Worm (Caenorhabditis elegans) whole organism, early embryonic: ENCODE data around the gene scl-2.

Experiments used
- B0310.2 ChIP-seq: sonication (generic microtip); optimal IDR thresholded peaks from 2 replicates; lab custom pipeline; 2016; ENCODE audit warnings: mild to moderate bottlenecking, missing genetic modification characterization, missing compliant biosample characterization
- F13C5.2 ChIP-seq: sonication (generic microtip); optimal IDR thresholded peaks from 2 replicates; lab custom pipeline; 2017; ENCODE audit warnings: mild to moderate bottlenecking, missing genetic modification characterization, inconsistent platforms, missing compliant biosample characterization
- aly-1 ChIP-seq: sonication (generic microtip); optimal IDR thresholded peaks from 2 replicates; lab custom pipeline; 2016; ENCODE audit warnings: missing genetic modification characterization, missing compliant biosample characterization
- ama-1 ChIP-seq: fragments of 150-350 bp; optimal IDR thresholded peaks from 2 replicates; lab custom pipeline; 2014
- ceh-13 ChIP-seq: fragments of 200-800 bp; sonication (Bioruptor generic); optimal IDR thresholded peaks from 2 replicates; lab custom pipeline; 2018; ENCODE audit warnings: mild to moderate bottlenecking, missing genetic modification characterization, missing compliant biosample characterization
- ceh-36 ChIP-seq: sonication (generic microtip); optimal IDR thresholded peaks from 2 replicates; lab custom pipeline; 2016; ENCODE audit warnings: missing genetic modification characterization, inconsistent platforms, missing compliant biosample characterization
- ets-7 ChIP-seq: sonication (generic microtip); optimal IDR thresholded peaks from 2 replicates; lab custom pipeline; 2016; ENCODE audit warnings: missing genotype, missing genetic modification characterization, missing compliant biosample characterization
- flt-1 ChIP-seq: fragments of 200-800 bp; sonication (Bioruptor generic); IDR thresholded peaks from 2 replicates; pipeline ENCODE4 v1.3.6; 2022; ENCODE audit warnings: missing genetic modification characterization, missing compliant biosample characterization
- hmbx-1 ChIP-seq: sonication (generic microtip); optimal IDR thresholded peaks from 2 replicates; lab custom pipeline; 2016; ENCODE audit warnings: mild to moderate bottlenecking, missing genetic modification characterization, missing compliant biosample characterization
- hmg-4 ChIP-seq: fragments of 200-800 bp; sonication (Bioruptor generic); optimal IDR thresholded peaks from 2 replicates; lab custom pipeline; 2018; ENCODE audit warnings: mild to moderate bottlenecking, missing genetic modification characterization, missing compliant biosample characterization
- hnd-1 ChIP-seq: sonication (generic microtip); optimal IDR thresholded peaks from 2 replicates; lab custom pipeline; 2016; ENCODE audit warnings: missing genetic modification characterization, missing compliant biosample characterization
- pes-1 ChIP-seq: fragments of 200-800 bp; sonication (Bioruptor generic); IDR thresholded peaks from 2 replicates; pipeline ENCODE4 v1.3.6; 2022; ENCODE audit warnings: missing genetic modification reagents, missing genetic modification characterization, missing compliant biosample characterization
- scrt-1 ChIP-seq: fragments of 200-800 bp; sonication (Bioruptor generic); IDR thresholded peaks from 2 replicates; pipeline ENCODE4 v1.3.6; 2022; ENCODE audit warnings: missing genetic modification characterization, missing compliant biosample characterization
- sea-1 ChIP-seq: fragments of 200-800 bp; sonication (Bioruptor generic); conservative IDR thresholded peaks from 2 replicates; pipeline ENCODE4 v1.3.6; 2022; ENCODE audit warnings: missing genetic modification characterization, missing compliant biosample characterization
- tbx-11 ChIP-seq: fragments of 200-800 bp; sonication (Bioruptor generic); IDR thresholded peaks from 2 replicates; pipeline ENCODE4 v1.3.6; 2022; ENCODE audit warnings: missing genetic modification characterization, missing compliant biosample characterization
- tbx-37 ChIP-seq: fragments of 200-800 bp; sonication (Bioruptor generic); conservative IDR thresholded peaks from 2 replicates; pipeline ENCODE4 v1.3.6; 2022; ENCODE audit warnings: missing genetic modification reagents, missing genetic modification characterization, missing compliant biosample characterization
- tra-4 ChIP-seq: sonication (generic microtip); optimal IDR thresholded peaks from 2 replicates; lab custom pipeline; 2017; ENCODE audit warnings: missing genetic modification characterization, missing compliant biosample characterization

Gene scl-2

DNA sequence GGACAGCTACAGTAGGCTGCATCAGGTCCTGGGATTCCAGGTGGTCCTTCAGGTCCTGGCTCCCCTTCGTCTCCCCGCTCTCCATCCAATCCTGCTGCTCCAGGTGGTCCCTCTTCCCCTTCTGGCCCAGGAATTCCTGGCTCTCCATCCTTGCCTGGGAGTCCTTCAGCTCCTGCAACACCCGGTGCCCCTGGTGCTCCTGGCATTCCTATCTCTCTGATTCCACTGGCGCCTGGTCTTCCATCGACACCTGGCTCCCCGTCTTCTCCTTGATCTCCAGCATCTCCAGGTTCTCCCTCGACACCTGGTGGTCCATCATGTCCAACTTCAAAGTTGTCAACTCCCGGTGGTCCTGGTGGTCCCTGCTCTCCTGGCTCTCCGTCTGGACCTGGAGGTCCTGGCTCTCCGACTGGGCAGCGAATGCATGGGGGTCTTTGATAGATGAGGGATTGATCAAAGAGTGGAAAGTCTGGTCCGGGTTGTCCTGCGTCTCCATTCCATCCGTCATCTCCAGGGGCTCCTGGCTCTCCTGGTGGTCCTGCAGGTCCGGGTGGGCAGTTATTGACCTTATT, 32.2 kb downstream of the scl-2 start:
- no peak for TF ChIP-seq sea-1 (GFP tag; lab: Robert Waterston, UW)
- TF ChIP-seq hmg-4 (GFP tag; lab: Kevin White, UChicago) = peak; percentile 42

DNA sequence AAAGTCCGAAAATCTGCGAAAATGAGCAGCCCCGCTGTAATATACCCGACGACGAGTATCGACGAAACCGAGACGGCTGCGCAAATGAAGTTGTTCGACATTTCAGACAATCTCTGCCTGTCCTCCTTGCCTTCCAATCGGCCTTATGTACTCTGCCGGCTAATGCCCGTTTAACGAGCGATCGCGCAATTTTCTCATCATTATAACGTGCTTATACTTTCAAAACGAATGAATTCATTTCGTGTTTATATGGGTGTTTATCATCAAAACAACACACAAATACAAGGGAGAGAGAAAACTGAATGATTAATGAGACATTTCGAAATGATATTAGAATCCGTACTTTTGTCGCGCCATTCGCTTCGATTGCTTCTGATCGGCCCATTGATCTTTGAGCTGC, 33.5 kb downstream of the scl-2 start, which contains the start of gene col-132:
TSS of gene col-132 (minus strand) at position 101 of the 400 bp plus-strand sequence.
- TF ChIP-seq pes-1 (no peak), flt-1 (GFP tag; lab: Robert Waterston, UW) (no peak), aly-1 (tag; lab: Kevin White, UChicago) (no peak), ceh-13 (no peak), hmbx-1 (tag; lab: Kevin White, UChicago) (no peak), F13C5.2 (tag; lab: Kevin White, UChicago) (no peak), ama-1 (lab: Kevin White, UChicago) (no peak), tra-4 (tag; lab: Kevin White, UChicago) (no peak), scrt-1 (GFP tag; lab: Robert Waterston, UW) (no peak), B0310.2 (tag; lab: Kevin White, UChicago) (no peak), hmg-4 (GFP tag; lab: Kevin White, UChicago) (no peak), ets-7 (tag; lab: Kevin White, UChicago) (no peak), hnd-1 (tag; lab: Kevin White, UChicago) (no peak), sea-1 (GFP tag; lab: Robert Waterston, UW) (no peak), tbx-11 (GFP tag; lab: Robert Waterston, UW) (no peak)

DNA sequence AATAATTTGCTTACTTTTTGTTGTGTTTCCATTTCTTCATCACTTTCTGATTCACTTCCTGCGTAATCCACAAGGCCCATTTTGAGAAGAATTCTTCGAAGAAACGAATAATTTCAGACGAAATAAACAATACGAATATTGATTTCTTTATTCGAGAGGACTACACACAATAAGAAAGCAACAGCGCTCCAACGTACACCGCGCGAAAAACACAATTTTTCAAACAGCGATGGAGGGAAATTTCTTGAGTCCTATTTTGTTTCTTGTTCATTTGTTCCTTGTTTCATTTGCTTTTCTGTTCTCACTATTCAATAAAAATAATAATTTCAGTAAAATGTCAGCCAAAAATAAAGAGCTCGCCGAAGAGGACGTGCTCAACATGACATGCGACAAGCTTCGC, 36.2 kb downstream of the scl-2 start, which contains the start of the genes prcc-1 and C39E9.12:
TSS of gene prcc-1 (minus strand) at position 119 of the 400 bp plus-strand sequence.
TSS of gene C39E9.12 (plus strand) at position 331 of the 400 bp plus-strand sequence.
- TF ChIP-seq ets-7 (tag; lab: Kevin White, UChicago) = no peak
- TF ChIP-seq tbx-37 = no peak
- no peak for TF ChIP-seq flt-1 (GFP tag; lab: Robert Waterston, UW)

DNA sequence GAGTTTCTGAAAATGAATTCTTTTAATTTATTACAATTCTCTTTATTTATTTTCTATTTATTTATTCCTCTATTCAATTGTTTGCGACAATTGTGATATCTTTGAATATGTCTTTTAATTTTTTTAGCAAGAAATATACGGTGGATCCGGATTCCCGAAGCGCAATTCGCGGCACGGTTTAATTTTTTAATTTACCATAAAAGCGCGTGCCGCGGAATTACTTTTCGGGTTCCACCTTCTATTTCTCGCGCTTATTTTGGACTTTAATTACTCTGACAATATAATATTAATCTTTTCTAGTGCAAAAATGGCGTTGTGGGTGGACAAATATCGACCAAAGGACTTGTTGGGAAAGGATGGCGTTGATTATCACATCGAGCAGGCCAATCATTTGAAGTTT, 38.0 kb downstream of the scl-2 start, which contains the start of gene rfc-3:
TSS of gene rfc-3 (plus strand) at position 301 of the 400 bp plus-strand sequence.
- no peak for TF ChIP-seq scrt-1 (GFP tag; lab: Robert Waterston, UW)
- peak; percentile 14 for TF ChIP-seq ama-1 (lab: Kevin White, UChicago)
- TF ChIP-seq ceh-36 (tag; lab: Kevin White, UChicago) = no peak
- TF ChIP-seq B0310.2 (tag; lab: Kevin White, UChicago) = no peak

DNA sequence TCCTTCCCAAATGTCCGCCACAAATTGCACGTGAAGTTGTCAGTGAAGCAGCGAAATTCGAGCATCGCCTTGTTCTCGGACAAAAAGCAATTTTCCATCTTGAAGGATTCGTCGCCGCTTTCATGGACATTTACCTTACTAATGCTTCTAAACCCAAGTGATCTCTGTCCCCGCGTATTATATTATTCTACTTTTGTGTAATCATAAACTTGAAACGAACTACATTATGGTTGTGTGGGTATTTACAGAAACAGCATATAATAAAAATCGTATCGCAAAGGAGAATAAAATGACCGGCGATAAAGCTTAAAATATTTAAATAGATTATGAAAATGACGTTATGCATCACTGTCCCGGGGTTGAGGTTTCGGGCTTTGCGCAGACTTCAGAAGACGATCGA, 39.3 kb downstream of the scl-2 start:
- TF ChIP-seq hnd-1 (tag; lab: Kevin White, UChicago) (no peak), hmg-4 (GFP tag; lab: Kevin White, UChicago) (no peak), flt-1 (GFP tag; lab: Robert Waterston, UW) (no peak), scrt-1 (GFP tag; lab: Robert Waterston, UW) (no peak), tra-4 (tag; lab: Kevin White, UChicago) (no peak), ceh-36 (tag; lab: Kevin White, UChicago) (no peak), tbx-37 (no peak), ets-7 (tag; lab: Kevin White, UChicago) (no peak), aly-1 (tag; lab: Kevin White, UChicago) (no peak), B0310.2 (tag; lab: Kevin White, UChicago) (no peak), sea-1 (GFP tag; lab: Robert Waterston, UW) (no peak), ama-1 (lab: Kevin White, UChicago) (no peak), pes-1 (no peak), ceh-13 (no peak), tbx-11 (GFP tag; lab: Robert Waterston, UW) (no peak)

DNA sequence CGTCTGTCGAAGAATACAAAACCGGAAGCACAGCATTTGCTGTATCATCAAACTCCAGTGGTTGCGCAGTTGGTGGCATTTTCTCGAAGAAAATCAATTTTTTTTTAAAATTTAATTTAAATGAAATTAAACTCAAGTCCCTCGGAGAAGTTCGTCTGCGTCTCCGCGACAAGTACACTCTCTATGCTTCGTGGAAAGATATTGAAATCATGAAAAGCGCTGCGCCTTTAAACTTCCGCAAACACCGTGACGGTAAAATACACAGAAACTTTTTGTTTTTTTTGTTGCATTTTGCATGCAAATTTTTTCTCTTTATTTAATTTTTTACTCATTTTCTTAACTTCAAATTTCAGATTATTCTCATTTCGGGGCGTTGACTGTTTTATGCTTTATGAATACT, 41.1 kb downstream of the scl-2 start, which contains the start of the genes dli-1, tin-9.2 and exos-4.1:
TSS of gene dli-1 (minus strand) at position 141 of the 400 bp plus-strand sequence.
TSS of gene tin-9.2 (plus strand) at position 344 of the 400 bp plus-strand sequence.
TSS of gene exos-4.1 (plus strand) at position 348 of the 400 bp plus-strand sequence.
- no peak for TF ChIP-seq tbx-11 (GFP tag; lab: Robert Waterston, UW)
- peak; percentile 41 for TF ChIP-seq F13C5.2 (tag; lab: Kevin White, UChicago)

DNA sequence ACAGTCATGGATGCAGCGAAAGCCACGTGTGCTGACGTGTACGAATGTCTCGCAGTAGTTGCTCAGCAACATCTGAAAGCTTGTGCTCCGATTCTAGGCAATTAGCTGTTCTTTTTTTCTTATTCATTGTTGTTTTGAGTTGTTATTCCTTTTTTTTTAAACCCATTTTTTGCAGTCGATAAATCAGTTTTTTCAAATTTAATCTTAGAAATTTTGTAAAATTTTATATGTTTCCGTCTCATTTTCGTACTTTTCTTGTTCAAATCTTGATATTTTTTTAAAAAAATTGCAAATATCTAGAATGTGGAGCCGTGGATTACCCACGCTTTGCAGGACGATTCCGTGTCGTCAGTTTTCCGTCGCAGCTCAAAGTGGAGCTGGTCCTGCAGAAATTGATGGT, 42.9 kb downstream of the scl-2 start, which contains the start of gene fask-1:
TSS of gene fask-1 (plus strand) at position 301 of the 400 bp plus-strand sequence.
- TF ChIP-seq scrt-1 (GFP tag; lab: Robert Waterston, UW) = no peak
- TF ChIP-seq F13C5.2 (tag; lab: Kevin White, UChicago) = no peak
- TF ChIP-seq B0310.2 (tag; lab: Kevin White, UChicago) = no peak
- no peak for TF ChIP-seq flt-1 (GFP tag; lab: Robert Waterston, UW)
- TF ChIP-seq ceh-13 = no peak
- TF ChIP-seq hmg-4 (GFP tag; lab: Kevin White, UChicago) = no peak
- TF ChIP-seq hmbx-1 (tag; lab: Kevin White, UChicago) = no peak
- TF ChIP-seq ama-1 (lab: Kevin White, UChicago) = no peak
- no peak for TF ChIP-seq sea-1 (GFP tag; lab: Robert Waterston, UW)
- no peak for TF ChIP-seq ceh-36 (tag; lab: Kevin White, UChicago)

DNA sequence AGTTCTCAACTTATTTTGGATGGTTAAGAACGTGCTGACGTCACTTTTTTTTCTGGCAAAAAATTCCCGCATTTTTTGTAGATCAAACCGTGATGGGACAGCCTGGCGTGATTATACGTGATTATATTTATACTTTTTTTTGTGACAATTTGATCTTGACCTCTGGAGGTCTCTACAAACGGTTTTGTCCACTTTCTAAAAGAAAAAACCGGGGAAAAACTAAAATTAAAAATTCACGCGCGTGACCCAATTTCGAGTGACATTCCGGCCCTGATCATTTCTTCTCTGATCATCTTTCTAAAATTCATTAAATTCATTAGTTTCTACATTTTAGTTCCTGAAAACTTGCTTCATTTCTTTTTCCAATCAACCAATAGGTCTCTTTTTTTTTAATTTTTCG, 47.4 kb downstream of the scl-2 start, which contains the start of gene rde-11:
TSS of gene rde-11 (plus strand) at position 301 of the 400 bp plus-strand sequence.
- no peak for TF ChIP-seq ama-1 (lab: Kevin White, UChicago)
- no peak for TF ChIP-seq hmg-4 (GFP tag; lab: Kevin White, UChicago)
- no peak for TF ChIP-seq pes-1
- no peak for TF ChIP-seq tbx-37
- no peak for TF ChIP-seq tra-4 (tag; lab: Kevin White, UChicago)
- no peak for TF ChIP-seq ceh-36 (tag; lab: Kevin White, UChicago)
- no peak for TF ChIP-seq B0310.2 (tag; lab: Kevin White, UChicago)
- no peak for TF ChIP-seq tbx-11 (GFP tag; lab: Robert Waterston, UW)
- TF ChIP-seq ceh-13 = no peak
- no peak for TF ChIP-seq F13C5.2 (tag; lab: Kevin White, UChicago)
